Fruit fly (Drosophila melanogaster) whole organism, embryonic: Measurements from ENCODE around the gene CG34325.

Experiments used
- Atf6 ChIP-seq: fragments of 200-800 bp; sonication (Bioruptor generic); IDR thresholded peaks from 2 replicates; pipeline ENCODE4 v1.3.6; 2022; ENCODE audit warnings: missing biosample characterization, missing genetic modification characterization
- CG10267 ChIP-seq: fragments of 200-800 bp; sonication (Bioruptor generic); optimal IDR thresholded peaks from 2 replicates; lab custom pipeline; 2018; ENCODE audit warnings: missing biosample characterization, mild to moderate bottlenecking, missing genetic modification characterization, moderate library complexity
- CG10366 ChIP-seq: fragments of 200-800 bp; sonication (Bioruptor generic); IDR thresholded peaks from 2 replicates; pipeline ENCODE4 v1.3.6; 2022; ENCODE audit warnings: missing biosample characterization, missing genetic modification characterization
- CG11247 ChIP-seq: fragments of 200-800 bp; sonication (Bioruptor generic); IDR thresholded peaks from 2 replicates; pipeline ENCODE4 v1.3.6; 2022; ENCODE audit warnings: missing biosample characterization, missing genetic modification characterization
- CG11504 ChIP-seq: fragments of 200-800 bp; sonication (Bioruptor generic); optimal IDR thresholded peaks from 3 replicates; lab custom pipeline; 2019; ENCODE audit warnings: missing biosample characterization, mild to moderate bottlenecking, missing genetic modification characterization, moderate library complexity
- CG12391 ChIP-seq: fragments of 200-800 bp; sonication (Bioruptor generic); optimal IDR thresholded peaks from 3 replicates; lab custom pipeline; 2018; ENCODE audit warnings: missing biosample characterization, mild to moderate bottlenecking, missing genetic modification characterization, moderate library complexity
- CG14441 ChIP-seq: fragments of 200-800 bp; sonication (Bioruptor generic); IDR thresholded peaks from 2 replicates; pipeline ENCODE4 v1.3.6; 2022; ENCODE audit warnings: missing biosample characterization, missing genetic modification characterization
- CG15479 ChIP-seq: fragments of 200-800 bp; sonication (Bioruptor generic); optimal IDR thresholded peaks from 3 replicates; lab custom pipeline; 2019; ENCODE audit warnings: missing biosample characterization, mild to moderate bottlenecking, missing genetic modification characterization, moderate library complexity
- CG17359 ChIP-seq: fragments of 200-800 bp; sonication (Bioruptor generic); optimal IDR thresholded peaks from 3 replicates; lab custom pipeline; 2018; ENCODE audit warnings: missing biosample characterization, mild to moderate bottlenecking, missing genetic modification characterization, moderate library complexity
- CG17802 ChIP-seq: fragments of 200-800 bp; sonication (Bioruptor generic); optimal IDR thresholded peaks from 2 replicates; lab custom pipeline; 2018; ENCODE audit warnings: missing biosample characterization, mild to moderate bottlenecking, missing genetic modification characterization, moderate library complexity
- CG18262 ChIP-seq: fragments of 200-800 bp; optimal IDR thresholded peaks from 3 replicates; lab custom pipeline; 2019; ENCODE audit warnings: missing biosample characterization, mild to moderate bottlenecking, missing genetic modification characterization, moderate library complexity
- CG2712 ChIP-seq: fragments of 200-800 bp; optimal IDR thresholded peaks from 3 replicates; lab custom pipeline; 2019; ENCODE audit warnings: missing biosample characterization, mild to moderate bottlenecking, missing genetic modification characterization, moderate library complexity
- CG30403 ChIP-seq: fragments of 200-800 bp; sonication (Bioruptor generic); optimal IDR thresholded peaks from 3 replicates; lab custom pipeline; 2016; ENCODE audit warnings: missing biosample characterization, missing genetic modification characterization
- CG4360 ChIP-seq: fragments of 200-800 bp; sonication (Bioruptor generic); IDR thresholded peaks from 2 replicates; pipeline ENCODE4 v1.3.6; 2022; ENCODE audit warnings: missing biosample characterization, missing genetic modification characterization
- CG4424 ChIP-seq: fragments of 200-800 bp; sonication (Bioruptor generic); optimal IDR thresholded peaks from 3 replicates; lab custom pipeline; 2016; ENCODE audit warnings: missing biosample characterization, missing genetic modification characterization
- CG6689 ChIP-seq: fragments of 200-800 bp; sonication (Bioruptor generic); IDR thresholded peaks from 2 replicates; pipeline ENCODE4 v1.3.6; 2022; ENCODE audit warnings: missing biosample characterization, missing genetic modification characterization
- CG6854 ChIP-seq: fragments of 200-800 bp; sonication (Bioruptor generic); optimal IDR thresholded peaks from 3 replicates; lab custom pipeline; 2017; ENCODE audit warnings: missing biosample characterization, mild to moderate bottlenecking, missing genetic modification characterization
- CG7556 ChIP-seq: fragments of 200-800 bp; sonication (Bioruptor generic); optimal IDR thresholded peaks from 2 replicates; lab custom pipeline; 2017; ENCODE audit warnings: missing biosample characterization, mild to moderate bottlenecking, missing genetic modification characterization
- CG7839 ChIP-seq: fragments of 200-800 bp; sonication (Bioruptor generic); optimal IDR thresholded peaks from 3 replicates; lab custom pipeline; 2018; ENCODE audit warnings: missing biosample characterization, mild to moderate bottlenecking, missing genetic modification characterization, moderate library complexity
- CG7928 ChIP-seq: fragments of 200-800 bp; sonication (Bioruptor generic); optimal IDR thresholded peaks from 2 replicates; lab custom pipeline; 2017; ENCODE audit warnings: missing biosample characterization, mild to moderate bottlenecking, missing genetic modification characterization
- CG8290 ChIP-seq, 3 experiments: fragments of 200-800 bp; sonication (Bioruptor generic); optimal IDR thresholded peaks; 2 replicates each; lab custom pipeline; 2016 to 2019; ENCODE audit warnings: missing biosample characterization in 3 of 3, missing genetic modification characterization in 3 of 3, mild to moderate bottlenecking in 2 of 3, moderate library complexity in 1 of 3
- Dref ChIP-seq: fragments of 200-800 bp; sonication (Bioruptor generic); IDR thresholded peaks from 2 replicates; pipeline ENCODE4 v1.3.6; 2022; ENCODE audit warnings: missing biosample characterization, missing genetic modification characterization
- Hey ChIP-seq: fragments of 200-800 bp; sonication (Bioruptor generic); optimal IDR thresholded peaks from 3 replicates; lab custom pipeline; 2018; ENCODE audit warnings: missing biosample characterization, mild to moderate bottlenecking, missing genetic modification characterization
- Mes4 ChIP-seq: fragments of 200-800 bp; sonication (Bioruptor generic); optimal IDR thresholded peaks from 2 replicates; lab custom pipeline; 2016; ENCODE audit warnings: missing biosample characterization, missing genetic modification characterization
- Myb ChIP-seq: fragments of 200-800 bp; sonication (Bioruptor generic); optimal IDR thresholded peaks from 2 replicates; lab custom pipeline; 2016; ENCODE audit warnings: missing biosample characterization, missing genetic modification characterization
- Opbp ChIP-seq: fragments of 200-800 bp; sonication (Bioruptor generic); IDR thresholded peaks from 3 replicates; pipeline ENCODE4 v1.3.6; 2022; ENCODE audit warnings: missing biosample characterization, missing genetic modification characterization; ENCODE audit not compliant: partially characterized antibody
- PHDP ChIP-seq: fragments of 200-800 bp; sonication (Bioruptor generic); optimal IDR thresholded peaks from 3 replicates; lab custom pipeline; 2018; ENCODE audit warnings: missing biosample characterization, mild to moderate bottlenecking, missing genetic modification characterization, moderate library complexity
- Sox102F ChIP-seq: fragments of 200-800 bp; sonication (Bioruptor generic); optimal IDR thresholded peaks from 2 replicates; lab custom pipeline; 2018; ENCODE audit warnings: missing biosample characterization, mild to moderate bottlenecking, missing genetic modification characterization, moderate library complexity
- Sry-δ ChIP-seq: fragments of 200-800 bp; sonication (Bioruptor generic); optimal IDR thresholded peaks from 2 replicates; lab custom pipeline; 2016; ENCODE audit warnings: missing biosample characterization, missing genetic modification characterization
- Vsx1 ChIP-seq: fragments of 200-800 bp; sonication (Bioruptor generic); optimal IDR thresholded peaks from 2 replicates; lab custom pipeline; 2017; ENCODE audit warnings: missing biosample characterization, mild to moderate bottlenecking, missing genetic modification characterization, missing genetic modification reagents
- YL-1 ChIP-seq: fragments of 200-800 bp; sonication (Bioruptor generic); optimal IDR thresholded peaks from 3 replicates; lab custom pipeline; 2017; ENCODE audit warnings: missing biosample characterization, mild to moderate bottlenecking, missing genetic modification characterization
- amos ChIP-seq: fragments of 200-800 bp; sonication (Bioruptor generic); IDR thresholded peaks from 2 replicates; pipeline ENCODE4 v1.3.6; 2022; ENCODE audit warnings: missing biosample characterization, missing genetic modification characterization; ENCODE audit not compliant: partially characterized antibody
- ara ChIP-seq: fragments of 200-800 bp; sonication (Bioruptor generic); IDR thresholded peaks from 2 replicates; pipeline ENCODE4 v1.3.6; 2022; ENCODE audit warnings: missing biosample characterization, missing genetic modification characterization
- cas ChIP-seq: fragments of 200-800 bp; sonication (Bioruptor generic); IDR thresholded peaks from 2 replicates; pipeline ENCODE4 v1.3.6; 2022; ENCODE audit warnings: missing biosample characterization, missing genetic modification characterization
- grau ChIP-seq: fragments of 200-800 bp; optimal IDR thresholded peaks from 3 replicates; lab custom pipeline; 2019; ENCODE audit warnings: missing biosample characterization, mild to moderate bottlenecking, missing genetic modification characterization, moderate library complexity
- insv ChIP-seq, 2 experiments: fragments of 200-800 bp; sonication (Bioruptor generic); optimal IDR thresholded peaks; 3 replicates each; lab custom pipeline; 2016 to 2018; ENCODE audit warnings: missing biosample characterization in 2 of 2, missing genetic modification characterization in 2 of 2
- kay ChIP-seq: fragments of 200-800 bp; sonication (Bioruptor generic); optimal IDR thresholded peaks from 2 replicates; lab custom pipeline; 2016; ENCODE audit warnings: missing biosample characterization, missing genetic modification characterization
- lola ChIP-seq, 3 experiments: fragments of >200 bp in 2 of 3; fragments of 200-800 bp in 1 of 3; sonication (Bioruptor generic) in 1 of 3; optimal IDR thresholded peaks; 2 replicates each; lab custom pipeline; 2017 to 2019; ENCODE audit warnings: missing biosample characterization in 3 of 3, missing genetic modification characterization in 3 of 3, mild to moderate bottlenecking in 1 of 3, moderate library complexity in 1 of 3
- onecut ChIP-seq: fragments of 200-800 bp; sonication (Bioruptor generic); IDR thresholded peaks from 2 replicates; pipeline ENCODE4 v1.3.6; 2022; ENCODE audit warnings: missing biosample characterization, missing genetic modification characterization
- p53 ChIP-seq: fragments of 200-800 bp; sonication (Bioruptor generic); optimal IDR thresholded peaks from 2 replicates; lab custom pipeline; 2016; ENCODE audit warnings: missing biosample characterization, missing genetic modification characterization
- pnt ChIP-seq: fragments of 200-800 bp; sonication (Bioruptor generic); optimal IDR thresholded peaks from 3 replicates; lab custom pipeline; 2016; ENCODE audit warnings: missing biosample characterization, missing genetic modification characterization
- row ChIP-seq: fragments of 200-800 bp; sonication (Bioruptor generic); IDR thresholded peaks from 3 replicates; pipeline ENCODE4 v1.3.6; 2022; ENCODE audit warnings: missing biosample characterization, missing genetic modification characterization
- sens ChIP-seq: fragments of 200-800 bp; sonication (Bioruptor generic); peaks from one replicate; lab custom pipeline; 2016; ENCODE audit warnings: missing biosample characterization, missing genetic modification characterization
- slou ChIP-seq: fragments of 200-800 bp; sonication (Bioruptor generic); optimal IDR thresholded peaks from 3 replicates; lab custom pipeline; 2016; ENCODE audit warnings: missing biosample characterization, missing genetic modification characterization
- sna ChIP-seq: fragments of 200-800 bp; sonication (Bioruptor generic); IDR thresholded peaks from 2 replicates; pipeline ENCODE4 v1.3.6; 2022; ENCODE audit warnings: missing biosample characterization, missing genetic modification characterization; ENCODE audit not compliant: partially characterized antibody
- tap ChIP-seq: fragments of 200-800 bp; optimal IDR thresholded peaks from 3 replicates; lab custom pipeline; 2019; ENCODE audit warnings: missing biosample characterization, mild to moderate bottlenecking, missing genetic modification characterization, moderate library complexity
- twi ChIP-seq: fragments of 200-800 bp; optimal IDR thresholded peaks from 2 replicates; lab custom pipeline; 2019; ENCODE audit warnings: missing biosample characterization, mild to moderate bottlenecking, missing genetic modification characterization, moderate library complexity
- zfh2 ChIP-seq: fragments of 200-800 bp; sonication (Bioruptor generic); optimal IDR thresholded peaks from 2 replicates; lab custom pipeline; 2016; ENCODE audit warnings: missing biosample characterization, missing genetic modification characterization

CG34325 gene

DNA sequence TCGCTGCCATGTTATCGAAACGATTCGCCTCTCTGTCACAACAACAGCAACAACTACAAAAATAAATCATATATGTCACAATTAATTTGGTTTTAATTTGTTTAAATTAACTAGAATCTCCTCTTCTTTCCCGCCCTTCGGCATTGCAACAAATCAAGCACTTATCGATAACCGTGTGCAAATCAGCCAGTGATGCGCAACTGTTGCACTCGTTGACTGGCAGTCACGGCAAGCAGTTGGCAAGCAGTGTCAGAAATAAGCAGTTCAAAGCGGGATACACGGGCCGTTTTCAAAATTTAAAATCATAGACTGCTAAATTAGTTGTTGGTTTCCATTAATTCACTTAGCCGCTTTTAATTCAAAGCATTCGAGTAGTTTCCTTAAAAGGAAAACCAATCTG, 37.4 kb downstream of the CG34325 start, which contains the start of gene Axs (continued):
- TF ChIP-seq slou: no peak
- TF ChIP-seq YL-1 (GFP tag; lab: Kevin White, UChicago): peak; percentile 41
- peak; percentile 29 for TF ChIP-seq Mes4 (GFP tag; lab: Kevin White, UChicago)
- no peak for TF ChIP-seq Vsx1 (GFP tag; lab: Kevin White, UChicago)
- TF ChIP-seq Opbp (GFP tag; lab: Robert Waterston, UW): peak; percentile 84
- TF ChIP-seq ara (GFP tag; lab: Robert Waterston, UW): no peak
- TF ChIP-seq Dref (GFP tag; lab: Robert Waterston, UW): peak; percentile 88
- peak in 1 of 3 experiments; percentile 30 for TF ChIP-seq lola (GFP tag; optimal IDR thresholded peaks at IDR 0.05; lab: Kevin White, UChicago)
- TF ChIP-seq CG8290 (GFP tag; optimal IDR thresholded peaks at IDR 0.05; lab: Kevin White, UChicago): peak; percentile 85
- peak; percentile 54 to 87 for TF ChIP-seq CG8290 (tag; optimal IDR thresholded peaks at IDR 0.05; lab: Kevin White, UChicago)
- TF ChIP-seq row (GFP tag; lab: Robert Waterston, UW): peak; percentile 49; the same call in 1 of the 3 replicates
- TF ChIP-seq CG10366 (GFP tag; lab: Robert Waterston, UW): no peak
- no peak for TF ChIP-seq CG11247
- peak; percentile 77 for TF ChIP-seq amos (GFP tag; lab: Robert Waterston, UW)
- peak; percentile 84 for TF ChIP-seq Myb (GFP tag; lab: Kevin White, UChicago)
- TF ChIP-seq insv (GFP tag; optimal IDR thresholded peaks at IDR 0.05; lab: Kevin White, UChicago): peak in 1 of 2 experiments; percentile 20
- TF ChIP-seq CG4424 (GFP tag; lab: Kevin White, UChicago): no peak
- TF ChIP-seq tap (tag; lab: Kevin White, UChicago): no peak
- peak; percentile 30 for TF ChIP-seq zfh2
- no peak for TF ChIP-seq pnt (GFP tag; lab: Kevin White, UChicago)
- no peak for TF ChIP-seq CG14441 (GFP tag; lab: Robert Waterston, UW)
- peak; percentile 79 for TF ChIP-seq Sry-δ
- TF ChIP-seq CG30403 (GFP tag; lab: Kevin White, UChicago): peak; percentile 25
- TF ChIP-seq CG7928 (GFP tag; lab: Kevin White, UChicago): no peak
- TF ChIP-seq p53: peak; percentile 45
- peak; percentile 94 for TF ChIP-seq CG15479 (GFP tag; lab: Kevin White, UChicago)
- TF ChIP-seq Hey (tag; lab: Kevin White, UChicago): no peak
- peak; percentile 41 for TF ChIP-seq CG10267 (tag; lab: Kevin White, UChicago)
- TF ChIP-seq sna (GFP tag; lab: Robert Waterston, UW): peak; percentile 55

DNA sequence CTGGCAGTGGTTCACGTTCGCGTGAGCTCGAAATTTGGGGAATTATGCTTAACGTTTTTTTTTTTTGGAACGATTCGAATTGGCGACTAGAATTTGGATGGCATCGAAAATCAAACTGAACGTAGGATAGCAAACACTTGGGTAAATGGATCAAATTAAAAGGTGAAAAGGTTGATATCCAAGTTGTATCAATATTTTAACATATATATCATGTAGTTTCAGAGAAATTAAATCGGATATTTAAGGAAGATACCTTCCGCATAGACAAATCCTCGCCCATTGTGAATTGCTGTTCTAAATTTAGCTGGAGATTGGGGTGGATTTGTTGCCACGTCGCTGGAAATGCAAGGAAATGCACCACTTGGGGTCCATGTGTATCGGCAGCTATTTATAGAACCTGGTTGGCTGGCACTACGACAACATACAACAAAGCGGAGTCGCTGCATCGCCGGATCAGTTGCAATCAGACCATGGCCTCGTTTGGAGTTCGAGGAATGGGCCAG, 42.3 kb downstream of the CG34325 start, which contains the start of the genes CG13010 and sing:
CG13010 (minus strand) TSS at position 101 of the 503 bp plus-strand sequence.
sing (plus strand) TSS at position 453 of the 503 bp plus-strand sequence.
- peak; percentile 52 for TF ChIP-seq sens (GFP tag; lab: Kevin White, UChicago)
- no peak for TF ChIP-seq CG17359 (tag; lab: Kevin White, UChicago)
- 0 out of 2 replicates have a peak, but pooled peaks have one; percentile 11 for TF ChIP-seq CG4360 (GFP tag; lab: Robert Waterston, UW)
- TF ChIP-seq CG2712: peak; percentile 80
- TF ChIP-seq twi (tag; lab: Kevin White, UChicago): peak; percentile 41

DNA sequence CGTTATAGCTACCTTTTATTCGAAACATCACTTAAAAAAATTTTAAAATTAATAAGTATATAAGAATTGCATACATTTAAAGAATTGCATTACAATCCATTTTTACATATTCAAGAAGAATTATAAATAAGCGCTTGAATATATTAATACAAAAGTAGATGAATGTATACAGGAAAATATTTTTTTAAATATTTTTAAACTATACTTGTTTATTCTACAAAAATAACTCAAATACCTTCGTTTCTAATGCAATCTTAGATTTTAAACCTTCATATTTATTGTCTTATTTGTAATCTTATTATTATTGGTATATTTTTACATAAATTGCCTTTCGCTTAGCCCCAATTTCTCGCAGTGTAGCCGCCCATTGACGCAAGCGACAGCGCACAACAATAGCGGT, 44.0 kb downstream of the CG34325 start:
- TF ChIP-seq CG17802 (tag; lab: Kevin White, UChicago): no peak
- TF ChIP-seq Atf6 (GFP tag; lab: Robert Waterston, UW): no peak
- peak; percentile 11 for TF ChIP-seq CG12391
- TF ChIP-seq grau (tag; lab: Kevin White, UChicago): peak; percentile 20
- TF ChIP-seq CG17359 (tag; lab: Kevin White, UChicago): no peak
- TF ChIP-seq cas (GFP tag; lab: Robert Waterston, UW): no peak
- TF ChIP-seq onecut (GFP tag; lab: Robert Waterston, UW): no peak
- TF ChIP-seq CG6854: no peak
- TF ChIP-seq CG18262 (tag; lab: Kevin White, UChicago): peak; percentile 16
- TF ChIP-seq CG7556 (GFP tag; lab: Kevin White, UChicago): peak; percentile 22
- peak; percentile 20 for TF ChIP-seq PHDP (tag; lab: Kevin White, UChicago)
- 0 out of 2 replicates have a peak, but pooled peaks have one; percentile 22 for TF ChIP-seq CG6689 (GFP tag; lab: Robert Waterston, UW)
- TF ChIP-seq kay: no peak
- TF ChIP-seq CG11504: peak; percentile 32
- peak; percentile 12 for TF ChIP-seq CG7839 (tag; lab: Kevin White, UChicago)
- TF ChIP-seq Sox102F (GFP tag; lab: Kevin White, UChicago): peak; percentile 17
